Worm (Caenorhabditis elegans) whole organism, L4 larva: ENCODE measurements around the gene F07G11.4.
"Not testable (repeated sequence)": the region's sequence is repeated elsewhere in the genome, so short reads cannot be mapped to it uniquely, and the experiment has no call there.

Experiments used
- Y75B8A.6 ChIP-seq: fragments of 200-800 bp; sonication (Bioruptor generic); IDR thresholded peaks from 2 replicates; pipeline ENCODE4 v1.3.6; 2022; ENCODE audit warnings: missing genetic modification reagents, missing genetic modification characterization, missing compliant biosample characterization
- fkh-10 ChIP-seq: fragments of 150-350 bp; optimal IDR thresholded peaks from 2 replicates; lab custom pipeline; 2014; ENCODE audit warnings: missing biosample characterization, missing genetic modification reagents, missing genetic modification characterization
- lim-7 ChIP-seq: fragments of 200-800 bp; sonication (Bioruptor generic); IDR thresholded peaks from 2 replicates; pipeline ENCODE4 v1.3.6; 2022; ENCODE audit warnings: missing genetic modification characterization, missing compliant biosample characterization
- lin-13 ChIP-seq: fragments of 150-350 bp; optimal IDR thresholded peaks from 2 replicates; lab custom pipeline; 2014; ENCODE audit warnings: missing biosample characterization, missing genetic modification reagents, missing genetic modification characterization
- nhr-102 ChIP-seq: sonication (generic microtip); optimal IDR thresholded peaks from 2 replicates; lab custom pipeline; 2016; ENCODE audit warnings: mild to moderate bottlenecking, missing genetic modification characterization, moderate library complexity, missing compliant biosample characterization
- nhr-6 ChIP-seq: fragments of 150-350 bp; optimal IDR thresholded peaks from 2 replicates; lab custom pipeline; 2014; ENCODE audit warnings: missing biosample characterization, missing genetic modification characterization
- nhr-77 ChIP-seq: fragments of 150-350 bp; optimal IDR thresholded peaks from 2 replicates; lab custom pipeline; 2014; ENCODE audit warnings: missing biosample characterization, missing genetic modification characterization
- pha-4 ChIP-seq, 2 experiments: fragments of 150-350 bp in 1 of 2; fragments of 200-800 bp in 1 of 2; sonication (Bioruptor generic) in 1 of 2; IDR thresholded peaks in 1 of 2; optimal IDR thresholded peaks in 1 of 2; 2 replicates each; pipeline versions ENCODE4 v1.3.6 to Lab custom; 2014 to 2022; ENCODE audit warnings: missing genetic modification characterization in 2 of 2, missing genetic modification reagents in 2 of 2, missing biosample characterization in 1 of 2, missing compliant biosample characterization in 1 of 2
- saeg-2 ChIP-seq: fragments of 200-800 bp; sonication (Bioruptor generic); IDR thresholded peaks from 2 replicates; pipeline ENCODE4 v1.3.6; 2022; ENCODE audit warnings: missing genetic modification reagents, missing genetic modification characterization, missing compliant biosample characterization
- snpc-1.2 ChIP-seq: fragments of 200-800 bp; sonication (Bioruptor generic); IDR thresholded peaks from 2 replicates; pipeline ENCODE4 v1.3.6; 2022; ENCODE audit warnings: missing genetic modification reagents, missing genetic modification characterization, missing compliant biosample characterization
- spr-3 ChIP-seq: fragments of 200-800 bp; sonication (Bioruptor generic); optimal IDR thresholded peaks from 2 replicates; lab custom pipeline; 2018; ENCODE audit warnings: mild to moderate bottlenecking, missing genetic modification characterization, missing compliant biosample characterization

- TF ChIP-seq lin-13 (GFP tag; lab: Kevin White, UChicago); spr-3 (GFP tag; lab: Kevin White, UChicago); fkh-10 (GFP tag; lab: Kevin White, UChicago); Y75B8A.6 (GFP tag; lab: Robert Waterston, UW); pha-4 (GFP tag; IDR thresholded peaks at IDR 0.05; lab: Robert Waterston, UW); pha-4 (tag; optimal IDR thresholded peaks at IDR 0.05; lab: Kevin White, UChicago); nhr-6 (tag; lab: Kevin White, UChicago); nhr-77; lim-7; snpc-1.2 (GFP tag; lab: Robert Waterston, UW); nhr-102 (tag; lab: Kevin White, UChicago); saeg-2 (GFP tag; lab: Robert Waterston, UW): not testable (repeated sequence)
These were observed 42.0 kb upstream of the F07G11.4 start, which contains the start of gene F10G2.7 for ce11 chrV:7337218-7337617.
